Worm (Caenorhabditis elegans): Measurements from ENCODE around the gene aat-8.

- no peak for TF ChIP-seq him-1 (tag; optimal IDR thresholded peaks at IDR 0.05)
- TF ChIP-seq dao-5 (tag; optimal IDR thresholded peaks at IDR 0.05) = no peak
- TF ChIP-seq W03F9.2 (tag; optimal IDR thresholded peaks at IDR 0.05) = no peak
Measured at ce11 chrIV:3906393-3906792, 41.5 kb upstream of the aat-8 start, which contains the start of gene F56D6.11.
